Fruit fly (Drosophila melanogaster): Measurements from ENCODE around the gene Ama.

Ama gene

dm6 chr3R:6764848-6765247 lies 2.5 kb downstream of the Ama start (continued):
- TF ChIP-seq CG4328 (GFP tag; optimal IDR thresholded peaks at IDR 0.05) (no peak), Sry-δ (GFP tag; optimal IDR thresholded peaks at IDR 0.05) (no peak), CG11695 (GFP tag; IDR thresholded peaks at IDR 0.05) (no peak), Stat92E (GFP tag; optimal IDR thresholded peaks at IDR 0.05) (no peak), CG12769 (tag; optimal IDR thresholded peaks at IDR 0.05) (no peak), ab (GFP tag; optimal IDR thresholded peaks at IDR 0.05) (no peak), ATbp (GFP tag; optimal IDR thresholded peaks at IDR 0.05) (peak; percentile 64), sc (optimal IDR thresholded peaks at IDR 0.05) (no peak), sc (GFP tag; optimal IDR thresholded peaks at IDR 0.05) (no peak), CG17385 (GFP tag; optimal IDR thresholded peaks at IDR 0.05) (no peak), bsh (GFP tag; optimal IDR thresholded peaks at IDR 0.05) (peak in 1 of 2 experiments; percentile 36), psq (GFP tag; optimal IDR thresholded peaks at IDR 0.05) (no peak), sens-2 (GFP tag; IDR thresholded peaks at IDR 0.05) (no peak), bcd (GFP tag; optimal IDR thresholded peaks at IDR 0.05) (no peak), NC2α (GFP tag; optimal IDR thresholded peaks at IDR 0.05) (no peak), trem (tag; optimal IDR thresholded peaks at IDR 0.05) (no peak), fd3F (GFP tag; optimal IDR thresholded peaks at IDR 0.05) (no peak), twi (tag; optimal IDR thresholded peaks at IDR 0.05) (no peak), lab (GFP tag; optimal IDR thresholded peaks at IDR 0.05) (peak; percentile 31), sqz (GFP tag; optimal IDR thresholded peaks at IDR 0.05) (no peak), hth (optimal IDR thresholded peaks at IDR 0.05) (no peak), Adf1 (GFP tag; IDR thresholded peaks at IDR 0.05) (no peak), B-H1 (GFP tag; IDR thresholded peaks at IDR 0.05) (no peak), Hr39 (optimal IDR thresholded peaks at IDR 0.05) (no peak), Nf-YB (GFP tag; optimal IDR thresholded peaks at IDR 0.05) (no peak), shn (GFP tag; optimal IDR thresholded peaks at IDR 0.05) (no peak), btn (GFP tag; optimal IDR thresholded peaks at IDR 0.05) (no peak), CG16863 (GFP tag; optimal IDR thresholded peaks at IDR 0.05) (no peak), mld (GFP tag; IDR thresholded peaks at IDR 0.05; ENCODE audit: partially characterized antibody) (no peak), CG11504 (tag; optimal IDR thresholded peaks at IDR 0.05) (no peak), unpg (GFP tag; optimal IDR thresholded peaks at IDR 0.05) (peak; percentile 10), jing (GFP tag; optimal IDR thresholded peaks at IDR 0.05) (no peak), trh (GFP tag; optimal IDR thresholded peaks at IDR 0.05) (no peak), amos (GFP tag; IDR thresholded peaks at IDR 0.05; ENCODE audit: partially characterized antibody) (no peak), CG18619 (GFP tag; optimal IDR thresholded peaks at IDR 0.05) (no peak), Sry-β (GFP tag; optimal IDR thresholded peaks at IDR 0.05) (no peak), Elba2 (GFP tag; optimal IDR thresholded peaks at IDR 0.05) (no peak), CG7357 (GFP tag; IDR thresholded peaks at IDR 0.05) (no peak), Dip2 (GFP tag; IDR thresholded peaks at IDR 0.05) (no peak), D19B (GFP tag; optimal IDR thresholded peaks at IDR 0.05) (no peak), chif (GFP tag; optimal IDR thresholded peaks at IDR 0.05) (no peak), CG3995 (GFP tag; optimal IDR thresholded peaks at IDR 0.05) (no peak), ewg (GFP tag; optimal IDR thresholded peaks at IDR 0.05) (no peak), CG2199 (GFP tag; IDR thresholded peaks at IDR 0.05) (no peak), sug (tag; optimal IDR thresholded peaks at IDR 0.05) (no peak), CG7271 (tag; optimal IDR thresholded peaks at IDR 0.05) (no peak), Nf-YA (GFP tag; IDR thresholded peaks at IDR 0.05) (no peak), CG7745 (tag; optimal IDR thresholded peaks at IDR 0.05) (no peak), cad (GFP tag; optimal IDR thresholded peaks at IDR 0.05) (no peak), Ptx1 (GFP tag; IDR thresholded peaks at IDR 0.05) (no peak), CG2678 (tag; optimal IDR thresholded peaks at IDR 0.05) (peak; percentile 12), Dp (GFP tag; optimal IDR thresholded peaks at IDR 0.05) (no peak)

Measured in whole organism, embryonic.